Worm (Caenorhabditis elegans): ENCODE data around the gene ZK813.1.

ZK813.1 gene

DNA sequence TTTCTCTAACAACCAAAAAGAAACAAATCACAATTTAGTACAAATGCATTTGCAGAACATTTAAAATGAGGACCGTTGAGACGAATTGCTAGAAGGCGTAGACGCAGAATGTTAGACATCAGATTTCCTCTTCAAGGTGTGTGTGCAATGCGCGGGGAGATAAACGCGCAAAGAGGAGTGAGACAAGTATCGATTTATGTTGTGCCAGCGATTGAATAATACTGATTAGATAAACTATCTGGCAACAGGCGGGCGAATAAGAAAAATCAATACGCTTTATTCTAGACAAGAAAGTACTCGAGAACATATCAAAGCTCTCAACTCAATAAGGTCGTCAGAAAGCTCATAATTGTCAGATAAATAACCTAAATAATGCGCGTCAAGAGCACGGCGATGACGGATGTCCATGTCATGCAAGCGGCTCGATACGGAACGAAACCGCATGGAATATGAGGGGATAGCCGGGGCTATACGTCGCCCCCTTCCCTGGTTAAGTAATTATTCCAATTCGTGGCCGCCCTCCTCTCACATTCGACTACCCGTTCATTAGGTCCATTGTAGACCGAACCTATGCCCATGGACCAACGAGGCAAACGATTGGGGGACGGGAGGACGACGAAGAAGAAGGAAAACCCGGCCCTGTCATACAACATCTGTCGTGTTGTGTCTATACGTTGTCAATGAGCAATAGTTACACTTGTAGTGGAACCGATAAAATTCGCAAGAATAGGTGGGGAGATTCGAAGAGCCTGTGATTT is 21.1 kb downstream of the ZK813.1 start (continued):
- TF ChIP-seq F13H6.1 (tag; optimal IDR thresholded peaks at IDR 0.05) = no peak
- no peak for TF ChIP-seq hlh-13 (GFP tag; optimal IDR thresholded peaks at IDR 0.05)
- TF ChIP-seq unc-86 (tag; optimal IDR thresholded peaks at IDR 0.05) = no peak
- no peak for TF ChIP-seq K09A11.1 (tag; optimal IDR thresholded peaks at IDR 0.05; ENCODE audit: insufficient read depth)
- no peak for TF ChIP-seq gmeb-2 (tag; optimal IDR thresholded peaks at IDR 0.05)
- TF ChIP-seq ceh-48 (tag; optimal IDR thresholded peaks at IDR 0.05) = peak; percentile 36
- no peak for TF ChIP-seq sox-2 (GFP tag; IDR thresholded peaks at IDR 0.05)
- TF ChIP-seq zip-5 (tag; optimal IDR thresholded peaks at IDR 0.05) = no peak
- TF ChIP-seq che-1 (tag; optimal IDR thresholded peaks at IDR 0.05) = no peak
- TF ChIP-seq dmd-4 (tag; optimal IDR thresholded peaks at IDR 0.05; ENCODE audit: borderline replicate concordance) = no peak
- TF ChIP-seq dve-1 (tag; optimal IDR thresholded peaks at IDR 0.05) = no peak
- TF ChIP-seq tbx-2 (tag; optimal IDR thresholded peaks at IDR 0.05) = peak; percentile 9
- no peak for TF ChIP-seq unc-3 (GFP tag; conservative IDR thresholded peaks at IDR 0.05)
- no peak for TF ChIP-seq unc-3 (tag; optimal IDR thresholded peaks at IDR 0.05)

ce11 chrX:3467958-3468357 is 21.8 kb downstream of the ZK813.1 start:
- TF ChIP-seq dmd-4 (tag; optimal IDR thresholded peaks at IDR 0.05; ENCODE audit: borderline replicate concordance) = no peak
- peak; percentile 19 for TF ChIP-seq ceh-9 (tag; optimal IDR thresholded peaks at IDR 0.05)
- no peak for TF ChIP-seq pax-1 (tag; optimal IDR thresholded peaks at IDR 0.05)
- TF ChIP-seq lim-6 (tag; optimal IDR thresholded peaks at IDR 0.05) = no peak

DNA sequence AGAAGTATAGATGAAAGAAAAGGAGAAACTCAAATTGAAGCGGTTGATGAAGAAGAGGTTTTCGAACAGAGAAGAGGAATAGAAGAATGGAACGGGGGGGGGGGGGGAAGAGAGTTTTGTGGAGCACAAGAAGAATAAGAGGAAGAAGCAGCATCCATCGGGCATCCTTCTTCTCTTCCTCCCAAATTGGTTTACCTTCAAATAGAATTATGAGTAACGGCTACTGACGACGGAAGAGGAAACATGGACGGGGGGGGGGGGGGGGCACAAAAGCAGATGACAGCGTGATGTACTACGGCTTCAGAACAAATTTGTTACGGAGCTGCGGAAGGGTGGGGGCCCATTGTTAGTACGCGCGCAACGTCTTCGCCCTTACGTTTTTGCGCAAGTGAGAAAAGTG is 23.2 kb downstream of the ZK813.1 start:
- TF ChIP-seq ceh-19 (GFP tag; optimal IDR thresholded peaks at IDR 0.05) (peak; percentile 47), hlh-8 (tag; optimal IDR thresholded peaks at IDR 0.05) (no peak), unc-42 (tag; optimal IDR thresholded peaks at IDR 0.05) (peak; percentile 92)

ce11 chrX:3470307-3470706 is 24.2 kb downstream of the ZK813.1 start:
- TF ChIP-seq ceh-14 (tag; optimal IDR thresholded peaks at IDR 0.05) (no peak), hlh-15 (tag; optimal IDR thresholded peaks at IDR 0.05) (no peak), T23F11.4 (GFP tag; optimal IDR thresholded peaks at IDR 0.05) (no peak), tbx-7 (tag; optimal IDR thresholded peaks at IDR 0.05) (no peak), ahr-1 (tag; optimal IDR thresholded peaks at IDR 0.05) (no peak), ceh-48 (tag; optimal IDR thresholded peaks at IDR 0.05) (no peak)

DNA sequence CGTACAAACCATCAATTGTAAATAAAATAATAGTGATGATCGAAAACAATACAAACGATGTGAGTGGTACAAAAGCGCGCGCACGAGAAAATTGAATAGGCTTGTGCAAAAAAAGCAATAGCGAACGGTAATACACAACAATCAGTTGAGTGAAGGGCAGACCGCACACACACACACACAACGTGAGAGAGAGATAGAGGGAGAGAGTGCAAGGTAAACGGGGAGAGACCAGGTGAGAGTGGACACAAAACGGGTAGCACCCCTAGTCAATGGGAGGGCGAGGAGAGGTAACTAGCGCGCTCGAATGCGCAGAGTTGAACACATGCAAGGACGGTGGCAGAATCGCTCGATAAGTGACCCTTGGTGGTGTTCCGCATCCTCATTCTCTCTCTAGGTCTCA is 26.1 kb downstream of the ZK813.1 start:
- TF ChIP-seq hlh-15 (tag; optimal IDR thresholded peaks at IDR 0.05) = no peak
- peak; percentile 80 for TF ChIP-seq ceh-31 (tag; optimal IDR thresholded peaks at IDR 0.05)
- TF ChIP-seq ceh-24 (tag; optimal IDR thresholded peaks at IDR 0.05) = no peak
- TF ChIP-seq lin-11 (tag; optimal IDR thresholded peaks at IDR 0.05) = no peak
- TF ChIP-seq ceh-22 (tag; optimal IDR thresholded peaks at IDR 0.05) = no peak
- no peak for TF ChIP-seq K02D7.2 (tag; optimal IDR thresholded peaks at IDR 0.05)
- TF ChIP-seq ceh-14 (tag; optimal IDR thresholded peaks at IDR 0.05) = no peak
- TF ChIP-seq fkh-10 (GFP tag; optimal IDR thresholded peaks at IDR 0.05) = no peak
- TF ChIP-seq madf-2 (tag; optimal IDR thresholded peaks at IDR 0.05) = no peak
- TF ChIP-seq hlh-6 (tag; optimal IDR thresholded peaks at IDR 0.05) = peak; percentile 31
- peak; percentile 64 for TF ChIP-seq elt-2 (tag; optimal IDR thresholded peaks at IDR 0.05)
- TF ChIP-seq pros-1 (tag; optimal IDR thresholded peaks at IDR 0.05) = peak; percentile 6
- TF ChIP-seq che-1 (tag; optimal IDR thresholded peaks at IDR 0.05) = peak; percentile 45
- TF ChIP-seq nfya-1 (tag; optimal IDR thresholded peaks at IDR 0.05) = peak; percentile 38
- TF ChIP-seq ceh-9 (tag; optimal IDR thresholded peaks at IDR 0.05) = no peak
- peak; percentile 48 for TF ChIP-seq pha-2 (tag; optimal IDR thresholded peaks at IDR 0.05)
- no peak for TF ChIP-seq ceh-45 (GFP tag; IDR thresholded peaks at IDR 0.05)
- TF ChIP-seq unc-86 (tag; optimal IDR thresholded peaks at IDR 0.05) = no peak
- TF ChIP-seq ttx-3 (tag; optimal IDR thresholded peaks at IDR 0.05) = no peak
- peak; percentile 62 for TF ChIP-seq sdc-2 (tag; optimal IDR thresholded peaks at IDR 0.05)
- TF ChIP-seq tbx-2 (tag; optimal IDR thresholded peaks at IDR 0.05) = peak; percentile 71
- no peak for TF ChIP-seq ets-4 (tag; optimal IDR thresholded peaks at IDR 0.05)
- peak; percentile 65 for TF ChIP-seq unc-55 (GFP tag; optimal IDR thresholded peaks at IDR 0.05)
- no peak for TF ChIP-seq gmeb-2 (tag; optimal IDR thresholded peaks at IDR 0.05)
- peak; percentile 48 for TF ChIP-seq ceh-34 (tag; optimal IDR thresholded peaks at IDR 0.05)
- TF ChIP-seq K09A11.1 (tag; optimal IDR thresholded peaks at IDR 0.05; ENCODE audit: insufficient read depth) = no peak
- TF ChIP-seq rnt-1 (tag; optimal IDR thresholded peaks at IDR 0.05) = peak; percentile 28

All from whole organism, late embryonic.